Fruit fly (Drosophila melanogaster): ENCODE data around the gene lcs.

lcs gene

dm6 chrX:21367363-21368072, 29.6 kb downstream of the lcs start (continued):
- TF ChIP-seq Eip93F (GFP tag; optimal IDR thresholded peaks at IDR 0.05), result peak; percentile 96
- TF ChIP-seq svp (GFP tag), result peak; percentile 99
- peak; percentile 86 for TF ChIP-seq fkh (GFP tag; optimal IDR thresholded peaks at IDR 0.05)
- TF ChIP-seq ss (GFP tag; optimal IDR thresholded peaks at IDR 0.05), result peak; percentile 99
- TF ChIP-seq Eip78C (GFP tag), result peak; percentile 100
- TF ChIP-seq CG34406 (GFP tag; optimal IDR thresholded peaks at IDR 0.05), result peak; percentile 98
- TF ChIP-seq CG11762 (GFP tag; optimal IDR thresholded peaks at IDR 0.05; ENCODE audit: insufficient read depth), result peak; percentile 98
- peak; percentile 98 for TF ChIP-seq CG10631 (GFP tag; optimal IDR thresholded peaks at IDR 0.05)
- TF ChIP-seq CG8119 (GFP tag; IDR thresholded peaks at IDR 0.05), result peak; percentile 99
- TF ChIP-seq eg (GFP tag; IDR thresholded peaks at IDR 0.05), result peak; percentile 97
- TF ChIP-seq Hr4 (GFP tag; optimal IDR thresholded peaks at IDR 0.05), result peak; percentile 99
- TF ChIP-seq CG4318 (GFP tag; optimal IDR thresholded peaks at IDR 0.05), result peak; percentile 99
- peak; percentile 97 for TF ChIP-seq Ets96B (tag; optimal IDR thresholded peaks at IDR 0.05)
- TF ChIP-seq fd85E (GFP tag; optimal IDR thresholded peaks at IDR 0.05), result peak; percentile 89
- TF ChIP-seq cyc (GFP tag; optimal IDR thresholded peaks at IDR 0.05), result peak; percentile 98
- peak; percentile 98 for TF ChIP-seq Smox (GFP tag; optimal IDR thresholded peaks at IDR 0.05)
- peak; percentile 97 for TF ChIP-seq CG1621 (tag; optimal IDR thresholded peaks at IDR 0.05)
- TF ChIP-seq Lpt (GFP tag; optimal IDR thresholded peaks at IDR 0.05), result peak; percentile 98
- TF ChIP-seq Met (GFP tag; optimal IDR thresholded peaks at IDR 0.05), result peak; percentile 98

- TF ChIP-seq CG10631 (GFP tag; optimal IDR thresholded peaks at IDR 0.05) (peak; percentile 78), dsx (GFP tag; optimal IDR thresholded peaks at IDR 0.05; ENCODE audit: poor library complexity, severe bottlenecking) (peak; percentile 69), CG34406 (GFP tag; optimal IDR thresholded peaks at IDR 0.05) (peak; percentile 78), Sox14 (GFP tag; optimal IDR thresholded peaks at IDR 0.05) (peak; percentile 28), achi (GFP tag; optimal IDR thresholded peaks at IDR 0.05) (peak; percentile 74), CG9139 (GFP tag; optimal IDR thresholded peaks at IDR 0.05) (peak; percentile 54), CG3919 (GFP tag; optimal IDR thresholded peaks at IDR 0.05) (peak; percentile 79), CG15336 (GFP tag; IDR thresholded peaks at IDR 0.05) (peak; percentile 94), salr (GFP tag; optimal IDR thresholded peaks at IDR 0.05) (peak; percentile 2 to 71), pdm3 (GFP tag; optimal IDR thresholded peaks at IDR 0.05) (peak; percentile 78), esn (GFP tag; optimal IDR thresholded peaks at IDR 0.05) (peak; percentile 72), vri (GFP tag; optimal IDR thresholded peaks at IDR 0.05) (peak; percentile 48), cyc (GFP tag; optimal IDR thresholded peaks at IDR 0.05) (peak; percentile 48), CG6163 (GFP tag; IDR thresholded peaks at IDR 0.05) (peak; percentile 79), CG10669 (GFP tag; optimal IDR thresholded peaks at IDR 0.05) (peak; percentile 71), fkh (GFP tag; optimal IDR thresholded peaks at IDR 0.05) (peak; percentile 56), Eip75B (GFP tag; optimal IDR thresholded peaks at IDR 0.05) (peak; percentile 6), Hr38 (GFP tag; optimal IDR thresholded peaks at IDR 0.05) (no peak), CG3032 (tag; optimal IDR thresholded peaks at IDR 0.05) (peak; percentile 66), svp (GFP tag) (peak; percentile 90), Lpt (GFP tag; optimal IDR thresholded peaks at IDR 0.05) (peak; percentile 80), CG6792 (GFP tag; optimal IDR thresholded peaks at IDR 0.05) (peak; percentile 75), Ets96B (tag; optimal IDR thresholded peaks at IDR 0.05) (peak; percentile 74), Hr4 (GFP tag; optimal IDR thresholded peaks at IDR 0.05) (peak; percentile 79), Met (GFP tag; optimal IDR thresholded peaks at IDR 0.05) (peak; percentile 56), dac (GFP tag; optimal IDR thresholded peaks at IDR 0.05) (peak; percentile 85), Eip78C (GFP tag) (peak; percentile 94), CG7368 (GFP tag; optimal IDR thresholded peaks at IDR 0.05) (peak; percentile 64), CG6808 (GFP tag; optimal IDR thresholded peaks at IDR 0.05) (peak; percentile 67), CG4318 (GFP tag; optimal IDR thresholded peaks at IDR 0.05) (peak; percentile 91), CG16779 (tag; optimal IDR thresholded peaks at IDR 0.05) (peak; percentile 81), Ets21C (GFP tag; optimal IDR thresholded peaks at IDR 0.05) (peak; percentile 26), fd85E (GFP tag; optimal IDR thresholded peaks at IDR 0.05) (no peak), CG8319 (GFP tag; optimal IDR thresholded peaks at IDR 0.05) (peak; percentile 43), lz (GFP tag; optimal IDR thresholded peaks at IDR 0.05) (peak; percentile 62), OdsH (GFP tag; optimal IDR thresholded peaks at IDR 0.05) (peak; percentile 86), acj6 (GFP tag; optimal IDR thresholded peaks at IDR 0.05) (peak; percentile 81), Sox102F (GFP tag; optimal IDR thresholded peaks at IDR 0.05) (peak; percentile 72), topi (GFP tag; optimal IDR thresholded peaks at IDR 0.05) (peak; percentile 66)
Observed at dm6 chrX:21366311-21366990, 30.7 kb downstream of the lcs start.

Data from whole organism, prepupa.